Fruit fly (Drosophila melanogaster) whole organism, adult: Measurements from ENCODE around the gene MKP-4.

Experiments used
- CG12768 ChIP-seq: fragments of 200-800 bp; sonication (Bioruptor generic); optimal IDR thresholded peaks from 2 replicates; lab custom pipeline; 2017; ENCODE audit warnings: missing biosample characterization, missing genetic modification characterization, mild to moderate bottlenecking, moderate library complexity, missing genetic modification reagents
- CG14711 ChIP-seq: fragments of 200-800 bp; sonication (Bioruptor generic); optimal IDR thresholded peaks from 2 replicates; lab custom pipeline; 2018; ENCODE audit warnings: missing biosample characterization, mild to moderate bottlenecking, missing genetic modification characterization, moderate library complexity
- CG33017 ChIP-seq: fragments of 200-800 bp; sonication (Bioruptor generic); optimal IDR thresholded peaks from 2 replicates; lab custom pipeline; 2018; ENCODE audit warnings: missing biosample characterization, mild to moderate bottlenecking, missing genetic modification characterization, moderate library complexity
- CG7045 ChIP-seq: fragments of 200-800 bp; sonication (Bioruptor generic); optimal IDR thresholded peaks from 2 replicates; lab custom pipeline; 2017; ENCODE audit warnings: missing biosample characterization, mild to moderate bottlenecking, missing genetic modification characterization
- CG7101 ChIP-seq: fragments of 200-800 bp; sonication (Bioruptor generic); optimal IDR thresholded peaks from 2 replicates; lab custom pipeline; 2018; ENCODE audit warnings: missing biosample characterization, mild to moderate bottlenecking, missing genetic modification characterization, moderate library complexity
- Crg-1 ChIP-seq: fragments of 200-800 bp; sonication (Bioruptor generic); optimal IDR thresholded peaks from 2 replicates; lab custom pipeline; 2016; ENCODE audit warnings: missing biosample characterization, missing genetic modification characterization
- Mnt ChIP-seq: fragments of 200-800 bp; sonication (Bioruptor generic); optimal IDR thresholded peaks from 2 replicates; lab custom pipeline; 2016; ENCODE audit warnings: missing biosample characterization, mild to moderate bottlenecking, missing genetic modification characterization
- kay ChIP-seq: fragments of 200-800 bp; sonication (Bioruptor generic); peaks from one replicate; lab custom pipeline; 2016; ENCODE audit warnings: missing biosample characterization, missing genetic modification characterization, borderline replicate concordance
- ovo ChIP-seq: fragments of 200-800 bp; sonication (Bioruptor generic); optimal IDR thresholded peaks from 2 replicates; lab custom pipeline; 2016; ENCODE audit warnings: missing biosample characterization, missing genetic modification characterization
- pad ChIP-seq: fragments of 200-800 bp; sonication (Bioruptor generic); optimal IDR thresholded peaks from 3 replicates; lab custom pipeline; 2017; ENCODE audit warnings: missing biosample characterization, missing genetic modification characterization, mild to moderate bottlenecking, moderate library complexity, missing genetic modification reagents
- toe ChIP-seq: fragments of 200-800 bp; sonication (Bioruptor generic); optimal IDR thresholded peaks from 2 replicates; lab custom pipeline; 2016; ENCODE audit warnings: missing biosample characterization, missing genetic modification characterization

DNA sequence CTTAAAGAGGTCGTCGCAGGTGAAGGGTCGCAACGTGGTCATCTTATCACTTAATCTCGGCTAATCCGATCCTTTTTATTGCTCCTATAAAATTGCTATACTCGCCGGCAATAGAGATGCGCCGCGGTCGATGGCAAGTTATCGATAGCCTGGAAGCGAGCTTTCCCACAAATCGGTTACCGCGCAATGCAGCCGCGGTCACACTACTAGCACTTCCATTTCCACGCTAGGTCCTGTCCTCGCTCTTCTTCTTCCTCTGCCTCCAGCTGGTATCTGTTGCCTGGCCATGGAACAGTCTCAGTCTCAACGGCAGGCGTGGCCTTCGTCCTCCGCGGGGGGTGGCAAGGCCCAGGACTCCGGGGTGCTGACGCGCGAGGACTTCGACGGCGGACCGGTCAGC lies at the start of gene MKP-4, which contains the start of gene Naa20A:
- TF ChIP-seq ovo (GFP tag; lab: Kevin White, UChicago) (no peak), toe (no peak), Crg-1 (no peak), Mnt (GFP tag; lab: Kevin White, UChicago) (peak; percentile 39), pad (GFP tag; lab: Kevin White, UChicago) (no peak), CG7045 (no peak), CG33017 (tag; lab: Kevin White, UChicago) (no peak), CG14711 (tag; lab: Kevin White, UChicago) (no peak), CG12768 (GFP tag; lab: Kevin White, UChicago) (no peak), CG7101 (tag; lab: Kevin White, UChicago) (no peak), kay (no peak)
